Worm (Caenorhabditis elegans) whole organism, L4 larva: ENCODE data around the gene ndub-5.

Experiments
- ctbp-1 ChIP-seq: fragments of 200-800 bp; sonication (Bioruptor generic); IDR thresholded peaks from 2 replicates; pipeline ENCODE4 v1.3.6; 2022; ENCODE audit warnings: missing genetic modification reagents, missing genetic modification characterization, missing compliant biosample characterization
- fkh-10 ChIP-seq: fragments of 150-350 bp; optimal IDR thresholded peaks from 2 replicates; lab custom pipeline; 2014; ENCODE audit warnings: missing biosample characterization, missing genetic modification reagents, missing genetic modification characterization

- TF ChIP-seq fkh-10 (no peak), ctbp-1 (GFP tag; lab: Robert Waterston, UW) (no peak)
Measured at ce11 chrII:5696218-5696617, 5.1 kb upstream of the ndub-5 start.
